Fruit fly (Drosophila melanogaster) whole organism, pupa: ENCODE measurements around the gene Rtca.
A peak's percentile ranks its signal among the peaks of the same experiment; 100 is the strongest.

Source experiments
- CG10348 ChIP-seq: fragments of 200-800 bp; sonication (Bioruptor generic); IDR thresholded peaks from 2 replicates; pipeline ENCODE4 v1.3.6; 2022; ENCODE audit warnings: missing biosample characterization, missing genetic modification characterization
- CG13204 ChIP-seq: fragments of 200-800 bp; sonication (Bioruptor generic); optimal IDR thresholded peaks from 2 replicates; lab custom pipeline; 2018; ENCODE audit warnings: missing biosample characterization, mild to moderate bottlenecking, missing genetic modification characterization, moderate library complexity
- CG15710 ChIP-seq: fragments of 200-800 bp; sonication (Bioruptor generic); optimal IDR thresholded peaks from 2 replicates; lab custom pipeline; 2018; ENCODE audit warnings: missing biosample characterization, mild to moderate bottlenecking, missing genetic modification characterization, moderate library complexity
- CG34367 ChIP-seq: fragments of 200-800 bp; sonication (Bioruptor generic); optimal IDR thresholded peaks from 2 replicates; lab custom pipeline; 2018; ENCODE audit warnings: missing biosample characterization, mild to moderate bottlenecking, missing genetic modification characterization
- CG8301 ChIP-seq: fragments of 200-800 bp; sonication (Bioruptor generic); optimal IDR thresholded peaks from 2 replicates; lab custom pipeline; 2018; ENCODE audit warnings: missing biosample characterization, mild to moderate bottlenecking, missing genetic modification characterization
- CG9948 ChIP-seq: fragments of 200-800 bp; sonication (Bioruptor generic); optimal IDR thresholded peaks from 2 replicates; lab custom pipeline; 2018; ENCODE audit warnings: missing biosample characterization, mild to moderate bottlenecking, missing genetic modification characterization, moderate library complexity
- EcR ChIP-seq: fragments of 200-800 bp; sonication (Bioruptor generic); optimal IDR thresholded peaks from 3 replicates; lab custom pipeline; 2019; ENCODE audit warnings: missing biosample characterization, missing genetic modification characterization, mild to moderate bottlenecking, moderate library complexity, missing genetic modification reagents
- Pif1A ChIP-seq: fragments of 200-800 bp; sonication (Bioruptor generic); optimal IDR thresholded peaks from 3 replicates; lab custom pipeline; 2016; ENCODE audit warnings: missing biosample characterization, missing genetic modification characterization
- Pif1B ChIP-seq: fragments of 200-800 bp; sonication (Bioruptor generic); optimal IDR thresholded peaks from 3 replicates; lab custom pipeline; 2016; ENCODE audit warnings: missing biosample characterization, missing genetic modification characterization
- fd96Ca ChIP-seq: fragments of 200-800 bp; sonication (Bioruptor generic); IDR thresholded peaks from 3 replicates; pipeline ENCODE4 v1.3.6; 2022; ENCODE audit warnings: missing biosample characterization, missing genetic modification characterization
- rn ChIP-seq: fragments of 200-800 bp; sonication (Bioruptor generic); IDR thresholded peaks from 2 replicates; pipeline ENCODE4 v1.3.6; 2022; ENCODE audit warnings: missing biosample characterization, missing genetic modification characterization

- TF ChIP-seq CG9948 (tag; lab: Kevin White, UChicago): no peak
- no peak for TF ChIP-seq CG34367 (tag; lab: Kevin White, UChicago)
- no peak for TF ChIP-seq fd96Ca (GFP tag; lab: Robert Waterston, UW)
- no peak for TF ChIP-seq CG8301 (tag; lab: Kevin White, UChicago)
- no peak for TF ChIP-seq Pif1A (GFP tag; lab: Kevin White, UChicago)
- TF ChIP-seq CG13204: peak; percentile 26
- TF ChIP-seq CG15710: no peak
- TF ChIP-seq CG10348 (GFP tag; lab: Robert Waterston, UW): no peak
- no peak for TF ChIP-seq rn (GFP tag; lab: Robert Waterston, UW)
- no peak for TF ChIP-seq Pif1B (GFP tag; lab: Kevin White, UChicago)
- TF ChIP-seq EcR (GFP tag; lab: Kevin White, UChicago): no peak
These were observed 40.9 kb upstream of the Rtca start for dm6 chrX:2031308-2031707.
